Worm (Caenorhabditis elegans): ENCODE measurements around the gene gldi-11.
"Not testable (repeated sequence)": the region's sequence is repeated elsewhere in the genome, so short reads cannot be mapped to it uniquely, and the experiment has no call there.

gldi-11 gene

DNA sequence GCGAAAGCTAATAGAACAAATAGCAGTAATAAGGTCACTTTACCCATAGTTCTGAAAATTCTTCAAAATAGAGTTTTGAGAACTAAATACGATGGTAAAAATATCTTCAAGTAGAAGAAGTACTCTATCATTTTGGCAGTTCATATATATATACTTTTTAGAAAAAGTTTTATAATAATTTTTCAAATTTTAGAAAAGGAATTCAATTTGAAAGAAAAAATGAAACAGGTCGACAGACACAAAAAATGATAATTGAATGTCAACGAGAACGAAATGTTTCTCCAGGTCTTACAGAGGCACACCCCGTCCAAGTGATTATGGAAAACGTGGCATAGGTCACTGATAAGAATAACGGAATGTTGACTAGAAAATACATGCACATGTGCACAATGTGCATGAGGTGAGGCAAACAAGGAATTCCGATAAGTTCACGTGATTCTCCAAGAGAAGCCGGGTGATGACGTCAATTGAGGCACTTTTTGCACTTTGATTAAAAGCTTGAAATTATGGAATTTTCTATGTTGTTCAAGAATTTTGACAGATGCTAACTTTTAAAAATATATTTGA, 20.3 kb downstream of the gldi-11 start, which contains the start of gene aagr-2:
Gene aagr-2, minus strand, starts transcription at position 51 of the 567 bp plus-strand sequence.
- TF ChIP-seq unc-62 (GFP tag; optimal IDR thresholded peaks at IDR 0.05) (no peak), unc-120 (tag; optimal IDR thresholded peaks at IDR 0.05; ENCODE audit: poor library complexity, severe bottlenecking) (no peak), zip-8 (tag; optimal IDR thresholded peaks at IDR 0.05) (no peak), nhr-76 (tag; optimal IDR thresholded peaks at IDR 0.05) (no peak), lin-32 (GFP tag; optimal IDR thresholded peaks at IDR 0.05) (no peak), nhr-237 (tag; optimal IDR thresholded peaks at IDR 0.05) (no peak), bed-3 (GFP tag; optimal IDR thresholded peaks at IDR 0.05) (no peak), pha-4 (tag; optimal IDR thresholded peaks at IDR 0.05) (no peak), sem-2 (GFP tag; optimal IDR thresholded peaks at IDR 0.05) (no peak), snpc-4 (tag; optimal IDR thresholded peaks at IDR 0.05) (no peak), mep-1 (tag; optimal IDR thresholded peaks at IDR 0.05) (no peak), mls-2 (tag; optimal IDR thresholded peaks at IDR 0.05) (no peak)

ce11 chrII:4924729-4925128, 20.9 kb downstream of the gldi-11 start:
- TF ChIP-seq drap-1 (GFP tag; optimal IDR thresholded peaks at IDR 0.05) (no peak), mls-2 (tag; optimal IDR thresholded peaks at IDR 0.05) (no peak), unc-120 (tag; optimal IDR thresholded peaks at IDR 0.05; ENCODE audit: poor library complexity, severe bottlenecking) (no peak), elt-1 (tag; optimal IDR thresholded peaks at IDR 0.05; ENCODE audit: borderline replicate concordance, insufficient read depth) (no peak), ham-2 (GFP tag; optimal IDR thresholded peaks at IDR 0.05) (no peak), nhr-237 (tag; optimal IDR thresholded peaks at IDR 0.05) (no peak), sem-2 (GFP tag; optimal IDR thresholded peaks at IDR 0.05) (no peak), lin-32 (GFP tag; optimal IDR thresholded peaks at IDR 0.05) (no peak), tbx-8 (GFP tag; optimal IDR thresholded peaks at IDR 0.05) (no peak), M03D4.4 (tag; optimal IDR thresholded peaks at IDR 0.05) (no peak), bed-3 (GFP tag; optimal IDR thresholded peaks at IDR 0.05) (no peak), lin-13 (tag; optimal IDR thresholded peaks at IDR 0.05) (no peak), nhr-76 (tag; optimal IDR thresholded peaks at IDR 0.05) (no peak)

ce11 chrII:4920608-4921007, 25.0 kb downstream of the gldi-11 start:
- TF ChIP-seq M03D4.4 (tag; optimal IDR thresholded peaks at IDR 0.05), result no peak
- TF ChIP-seq ceh-43 (GFP tag; optimal IDR thresholded peaks at IDR 0.05), result no peak
- TF ChIP-seq mls-2 (tag; optimal IDR thresholded peaks at IDR 0.05), result no peak

DNA sequence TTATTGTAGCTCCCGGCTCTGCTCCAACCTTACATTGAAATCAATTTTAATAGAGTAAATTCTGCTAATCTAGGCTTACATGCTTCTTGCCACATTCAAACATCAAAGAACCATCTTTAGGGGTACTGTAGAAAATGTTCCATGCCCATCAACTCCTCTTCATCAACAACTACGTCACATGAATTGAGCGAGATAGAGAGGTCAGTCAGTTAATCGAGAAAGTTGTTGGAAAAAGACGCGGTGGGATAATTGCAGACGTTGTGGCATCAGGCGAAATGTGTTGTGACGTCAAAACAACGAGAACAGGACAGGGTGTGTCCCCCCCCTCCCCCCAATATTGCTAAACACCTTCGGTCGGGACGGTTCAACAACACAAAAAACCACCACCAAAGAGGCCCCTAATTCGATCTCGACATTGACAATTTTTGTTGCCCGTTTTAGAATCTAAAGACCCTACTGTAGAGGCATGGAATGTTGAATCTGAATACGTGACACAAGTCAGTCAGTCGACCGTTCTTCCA, 27.0 kb downstream of the gldi-11 start:
- TF ChIP-seq ceh-39 (tag; optimal IDR thresholded peaks at IDR 0.05) (no peak), nhr-2 (tag; optimal IDR thresholded peaks at IDR 0.05) (peak; percentile 64), ces-1 (GFP tag; optimal IDR thresholded peaks at IDR 0.05) (no peak), sptf-1 (tag; optimal IDR thresholded peaks at IDR 0.05) (no peak), mab-5 (tag; optimal IDR thresholded peaks at IDR 0.05) (no peak)

DNA sequence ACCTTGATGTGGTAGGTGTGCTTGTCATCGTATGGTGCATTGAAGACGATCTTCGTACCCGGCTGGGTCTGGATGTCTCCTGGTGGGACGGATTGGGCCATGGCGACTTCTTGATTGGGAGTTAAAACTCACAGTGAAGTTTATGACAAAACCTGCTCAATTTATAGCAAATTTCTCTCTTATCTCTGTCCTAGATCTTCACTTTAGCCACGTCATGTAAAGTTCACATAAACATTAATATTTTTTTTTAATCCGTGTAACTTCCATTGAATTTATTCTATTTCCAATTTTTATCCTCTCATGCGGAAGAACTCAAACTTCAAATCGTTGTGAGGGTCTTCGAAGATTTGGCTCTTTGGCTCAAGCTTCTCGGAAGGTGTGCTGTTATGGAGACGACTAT, 29.1 kb downstream of the gldi-11 start, which contains the start of gene msp-31:
Gene msp-31, minus strand, starts transcription at position 101 of the 400 bp plus-strand sequence.
- TF ChIP-seq mab-5 (tag; optimal IDR thresholded peaks at IDR 0.05); unc-39 (tag; optimal IDR thresholded peaks at IDR 0.05); sem-2 (GFP tag; optimal IDR thresholded peaks at IDR 0.05): not testable (repeated sequence)

- no peak for TF ChIP-seq mab-5 (tag; optimal IDR thresholded peaks at IDR 0.05)
- TF ChIP-seq sptf-1 (tag; optimal IDR thresholded peaks at IDR 0.05), result no peak
- no peak for TF ChIP-seq ztf-11 (tag; optimal IDR thresholded peaks at IDR 0.05)
Observed at ce11 chrII:4915572-4915971, 30.0 kb downstream of the gldi-11 start.

DNA sequence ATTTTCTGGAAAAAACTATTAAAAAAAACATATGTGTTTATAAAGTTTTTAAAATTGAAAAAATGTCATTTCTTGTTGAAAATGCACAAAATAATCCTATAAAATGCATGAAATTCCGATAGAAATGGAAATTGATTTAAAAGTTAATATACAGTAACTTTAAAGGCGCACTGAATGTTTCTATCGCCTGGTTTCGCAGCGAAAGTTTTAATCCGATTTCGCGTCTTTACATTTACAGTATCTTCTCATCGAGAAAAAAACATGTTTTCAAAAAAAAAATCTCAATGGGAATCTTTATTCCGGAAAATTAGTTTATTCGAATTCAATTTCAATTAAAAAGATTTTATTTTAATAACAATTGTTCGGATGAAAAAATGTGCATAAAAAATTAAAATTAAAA, 31.4 kb downstream of the gldi-11 start, which contains the start of gene R05F9.11:
Gene R05F9.11, minus strand, starts transcription at position 5 of the 400 bp plus-strand sequence.
- TF ChIP-seq ztf-11 (tag; optimal IDR thresholded peaks at IDR 0.05), result no peak
- no peak for TF ChIP-seq nhr-76 (tag; optimal IDR thresholded peaks at IDR 0.05)
- no peak for TF ChIP-seq lin-13 (tag; optimal IDR thresholded peaks at IDR 0.05)

Data from whole organism, mixed stage, embryonic.